Fruit fly (Drosophila melanogaster): Measurements from ENCODE around the gene Gug.

DNA sequence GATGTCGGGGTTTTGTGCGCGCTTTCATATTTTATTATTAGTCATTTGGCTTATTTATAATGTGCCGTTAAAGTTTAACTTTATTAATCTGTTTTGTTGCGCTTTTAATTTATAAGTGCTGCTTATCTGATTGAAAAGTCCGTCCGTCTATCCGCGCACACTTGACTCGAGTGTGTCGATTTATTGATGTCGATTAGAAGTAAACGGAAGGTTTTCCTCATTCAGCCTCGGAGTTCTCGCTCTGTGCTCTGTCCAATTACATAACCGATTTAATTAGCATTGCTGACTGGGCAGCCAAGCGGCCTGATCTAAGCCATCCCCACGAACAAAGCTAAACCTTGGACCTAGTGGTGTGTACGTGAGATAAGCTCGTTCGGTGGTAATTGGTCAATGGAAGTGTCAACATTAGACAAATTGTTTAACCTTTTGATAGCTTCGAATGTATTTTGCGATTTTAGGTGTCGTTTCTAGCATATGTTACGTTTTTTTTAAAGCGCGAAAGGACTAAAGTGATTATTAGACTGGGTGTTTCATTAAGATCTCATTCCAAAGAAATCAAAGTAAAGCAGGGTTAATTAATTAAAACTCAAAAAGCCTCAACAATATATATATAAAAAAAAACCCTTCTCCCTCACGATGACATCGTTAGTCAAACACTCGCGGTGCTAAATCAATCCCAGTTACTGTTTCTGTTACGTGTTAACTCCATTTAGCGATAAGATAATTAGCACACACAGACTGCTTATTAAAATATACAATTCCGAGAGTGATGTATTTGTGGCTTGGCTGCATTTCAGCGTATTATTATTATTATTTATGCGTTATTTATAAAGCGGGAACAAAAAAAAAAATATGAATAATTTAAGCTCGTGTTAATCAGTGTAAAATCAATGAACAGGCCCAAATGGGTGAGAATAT is 4.0 kb downstream of the Gug start:
- TF ChIP-seq CG11762 (GFP tag; optimal IDR thresholded peaks at IDR 0.05; ENCODE audit: insufficient read depth) (no peak), OdsH (GFP tag; optimal IDR thresholded peaks at IDR 0.05) (no peak), Met (GFP tag; optimal IDR thresholded peaks at IDR 0.05) (no peak), Hr38 (GFP tag; optimal IDR thresholded peaks at IDR 0.05) (no peak), CG9139 (GFP tag; optimal IDR thresholded peaks at IDR 0.05) (no peak), Ets21C (GFP tag; optimal IDR thresholded peaks at IDR 0.05) (no peak), CG32006 (GFP tag; optimal IDR thresholded peaks at IDR 0.05) (no peak), CG3919 (GFP tag; optimal IDR thresholded peaks at IDR 0.05) (no peak), CG11294 (GFP tag; IDR thresholded peaks at IDR 0.05) (no peak)
